Fruit fly (Drosophila melanogaster) Kc167 (cell line): ENCODE results near the gene Tep4.

Experiments used
- Myc ChIP-seq: fragments of >200 bp; optimal IDR thresholded peaks from 2 replicates; lab custom pipeline; 2017; ENCODE audit warnings: missing external identifiers
- Sin3A ChIP-seq: fragments of >200 bp; optimal IDR thresholded peaks from 2 replicates; lab custom pipeline; 2018; ENCODE audit warnings: missing external identifiers
- h ChIP-seq: fragments of >200 bp; optimal IDR thresholded peaks from 3 replicates; lab custom pipeline; 2018; ENCODE audit warnings: missing external identifiers
- insv ChIP-seq: fragments of >200 bp; optimal IDR thresholded peaks from 3 replicates; lab custom pipeline; 2018; ENCODE audit warnings: missing external identifiers
- psq ChIP-seq: fragments of >200 bp; optimal IDR thresholded peaks from 2 replicates; lab custom pipeline; 2017; ENCODE audit warnings: missing external identifiers
- ttk ChIP-seq: sonication (Bioruptor generic); optimal IDR thresholded peaks from 2 replicates; lab custom pipeline; 2017; ENCODE audit warnings: missing external identifiers

The Tep4 gene

DNA sequence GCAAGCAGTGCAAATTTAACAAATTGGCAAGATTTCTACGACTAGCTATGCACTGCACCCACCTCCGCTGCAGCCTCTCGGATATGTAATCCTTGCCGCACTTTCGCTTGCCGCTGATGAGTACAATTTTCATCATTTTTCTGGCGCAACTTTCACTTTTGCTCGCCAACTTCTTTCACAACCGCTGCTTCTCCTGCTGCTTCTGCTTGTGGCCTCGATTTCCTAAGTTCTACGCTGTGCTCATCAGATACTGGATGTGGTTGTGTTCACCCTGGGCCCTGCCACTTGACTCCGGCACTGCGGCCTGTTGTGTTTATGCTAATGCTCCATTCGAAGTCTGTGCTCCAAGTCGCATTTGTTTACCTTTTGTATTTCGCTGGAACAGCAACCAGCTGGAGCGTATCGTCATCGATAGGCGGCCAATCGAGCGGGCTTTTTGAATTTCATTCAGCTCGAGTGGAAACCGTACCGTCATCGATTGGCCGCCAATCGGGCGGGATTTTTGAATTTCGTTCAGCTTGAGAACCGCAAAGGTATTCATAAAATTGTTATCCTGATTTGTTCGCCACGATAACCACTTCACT lies 31.8 kb downstream of the Tep4 start, which contains the start of gene Pmvk:
Gene Pmvk (minus strand): TSS at position 357 of the 584 bp plus-strand sequence.
- no peak for TF ChIP-seq insv (lab: Kevin White, UChicago)
- no peak for TF ChIP-seq h (lab: Kevin White, UChicago)
- no peak for TF ChIP-seq psq
- no peak for TF ChIP-seq ttk (lab: Kevin White, UChicago)
- TF ChIP-seq Sin3A (lab: Kevin White, UChicago) = no peak
- no peak for TF ChIP-seq Myc

DNA sequence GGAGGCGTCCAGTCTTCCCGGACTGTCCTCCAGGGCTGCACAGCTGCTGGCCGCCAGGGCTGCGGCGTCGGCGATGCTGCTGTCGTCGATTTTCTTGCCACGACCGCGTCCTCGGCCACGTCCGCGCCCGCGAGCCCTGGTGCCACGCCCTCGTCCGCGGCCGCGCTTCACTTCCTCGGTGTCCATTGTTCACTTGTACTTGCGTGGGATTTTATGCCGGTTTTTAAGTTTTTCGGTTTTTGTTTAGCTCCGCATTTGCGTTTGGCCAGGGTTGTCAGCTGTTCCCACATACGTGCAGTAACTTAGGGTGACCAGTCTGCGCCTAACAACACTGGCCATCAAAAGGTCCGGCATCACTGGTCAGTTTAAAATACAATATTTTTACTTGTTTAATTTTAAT lies 33.9 kb downstream of the Tep4 start, which contains the start of gene Hakai:
Gene Hakai (minus strand): TSS at position 290 of the 400 bp plus-strand sequence.
- TF ChIP-seq h (lab: Kevin White, UChicago) (no peak), Myc (no peak), ttk (lab: Kevin White, UChicago) (no peak), insv (lab: Kevin White, UChicago) (no peak), psq (no peak), Sin3A (lab: Kevin White, UChicago) (no peak)

DNA sequence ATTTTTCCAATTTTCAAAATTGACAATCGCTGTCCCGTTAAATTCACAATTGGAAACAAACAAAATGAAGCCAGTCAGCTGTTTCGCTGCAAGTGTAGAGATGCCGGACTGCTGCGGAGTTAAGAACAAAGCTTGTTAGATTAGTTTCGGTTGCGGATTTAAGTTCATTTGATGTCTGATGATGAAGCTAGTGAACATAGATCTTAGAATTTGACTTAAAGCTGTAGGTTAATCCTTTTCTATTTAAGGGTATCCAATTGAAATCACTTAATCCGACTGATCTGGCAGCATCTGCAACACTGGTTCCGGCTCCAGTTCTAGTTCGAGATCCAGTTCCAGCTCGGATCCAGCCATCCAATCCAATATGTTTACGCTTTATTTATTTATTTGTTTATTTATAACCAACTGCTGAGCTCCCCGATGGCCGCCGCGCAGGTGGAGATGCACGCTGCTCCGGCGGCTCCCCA lies 35.7 kb downstream of the Tep4 start, which contains the start of the genes PCNA2 and CG10366:
Gene PCNA2 (minus strand): TSS at position 65 of the 467 bp plus-strand sequence.
Gene CG10366 (plus strand): TSS at position 310 of the 467 bp plus-strand sequence.
- TF ChIP-seq insv (lab: Kevin White, UChicago) (no peak), h (lab: Kevin White, UChicago) (no peak), Sin3A (lab: Kevin White, UChicago) (no peak), ttk (lab: Kevin White, UChicago) (no peak), Myc (no peak), psq (no peak)

DNA sequence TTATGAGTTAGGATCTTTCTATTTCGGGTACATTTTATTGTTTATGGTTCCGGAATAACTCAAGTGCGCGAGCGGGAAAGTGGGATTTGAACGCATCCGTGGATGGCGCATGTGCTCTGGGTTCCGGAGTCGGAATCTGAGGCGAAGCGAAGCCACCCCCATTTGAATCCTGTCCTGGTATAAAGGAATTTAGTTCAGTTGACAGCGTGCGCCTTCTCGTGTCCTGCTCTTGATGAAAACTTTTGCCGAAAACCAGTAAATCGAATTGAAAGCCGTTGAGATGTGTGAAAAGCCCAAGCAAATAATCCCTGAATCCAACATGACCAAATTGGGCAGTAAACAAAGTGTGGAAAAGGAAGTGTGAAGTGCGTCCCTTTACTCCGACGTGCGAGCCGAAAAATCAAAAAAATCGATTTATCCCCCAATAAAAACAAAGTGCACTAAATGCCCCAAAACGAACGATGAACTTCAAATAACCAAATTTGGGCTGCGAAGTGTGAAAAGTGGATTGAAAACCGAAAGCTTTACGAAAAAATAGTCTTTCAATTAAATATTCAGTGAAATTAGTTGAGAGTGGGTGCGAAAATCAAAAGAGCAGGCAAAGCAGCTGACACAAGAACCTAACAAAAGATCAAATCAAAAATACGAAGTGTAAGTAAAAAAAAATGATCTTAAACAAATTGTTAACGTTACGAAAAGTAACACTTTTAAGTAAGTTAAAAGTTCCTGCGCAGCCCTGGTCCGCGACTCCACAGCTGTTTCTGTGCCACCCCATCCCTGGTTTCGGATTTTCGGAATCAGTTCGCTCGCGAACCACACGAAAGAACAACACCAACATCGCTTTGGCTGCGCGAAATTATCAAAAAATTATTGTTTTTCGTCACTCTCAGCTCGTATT lies 38.4 kb downstream of the Tep4 start, which contains the start of gene Lar:
Gene Lar (plus strand): TSS at position 188 of the 898 bp plus-strand sequence.
- TF ChIP-seq insv (lab: Kevin White, UChicago) = no peak
- TF ChIP-seq h (lab: Kevin White, UChicago) = no peak
- no peak for TF ChIP-seq psq
- no peak for TF ChIP-seq Sin3A (lab: Kevin White, UChicago)
- TF ChIP-seq ttk (lab: Kevin White, UChicago) = no peak
- TF ChIP-seq Myc = no peak

DNA sequence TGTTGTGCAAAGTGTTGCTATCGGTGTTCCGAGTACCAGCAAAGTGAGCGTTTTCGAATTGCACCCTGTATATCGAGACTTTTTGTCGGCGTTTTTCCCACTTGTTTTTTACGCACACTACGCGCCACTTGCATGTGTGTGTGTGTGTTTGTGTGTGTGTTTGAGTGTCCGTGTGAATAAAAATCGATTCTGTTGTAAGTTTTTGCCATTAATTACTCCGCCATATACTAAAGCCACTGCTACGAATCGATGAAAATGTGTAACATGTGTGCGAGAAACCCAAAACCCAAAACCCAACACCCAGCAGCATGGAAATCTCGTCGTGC lies 39.0 kb downstream of the Tep4 start:
- TF ChIP-seq Myc = no peak
- TF ChIP-seq Sin3A (lab: Kevin White, UChicago) = no peak
- no peak for TF ChIP-seq h (lab: Kevin White, UChicago)
- TF ChIP-seq psq = no peak
- no peak for TF ChIP-seq insv (lab: Kevin White, UChicago)
- no peak for TF ChIP-seq ttk (lab: Kevin White, UChicago)

DNA sequence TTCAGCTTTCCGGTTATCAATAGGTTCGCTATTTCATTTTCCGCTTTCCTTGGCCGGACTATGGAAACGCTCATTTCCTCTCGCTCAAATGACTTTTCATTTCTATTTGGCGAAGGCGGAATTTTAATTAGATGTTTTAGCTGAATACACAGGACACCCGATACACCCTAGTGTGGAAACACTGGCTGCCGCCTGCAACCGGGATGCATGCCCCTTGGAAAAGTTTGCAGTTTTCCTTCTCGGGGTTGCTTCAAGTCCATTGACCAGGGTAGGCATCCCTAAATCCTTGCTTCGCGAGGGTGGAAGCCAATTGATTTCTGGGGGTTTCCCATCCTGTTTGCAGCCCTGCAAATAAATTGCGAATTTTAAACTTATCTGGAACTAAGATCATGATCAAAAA lies 40.6 kb downstream of the Tep4 start:
- TF ChIP-seq h (lab: Kevin White, UChicago) (no peak), Sin3A (lab: Kevin White, UChicago) (no peak), ttk (lab: Kevin White, UChicago) (no peak), insv (lab: Kevin White, UChicago) (no peak), Myc (no peak), psq (no peak)

DNA sequence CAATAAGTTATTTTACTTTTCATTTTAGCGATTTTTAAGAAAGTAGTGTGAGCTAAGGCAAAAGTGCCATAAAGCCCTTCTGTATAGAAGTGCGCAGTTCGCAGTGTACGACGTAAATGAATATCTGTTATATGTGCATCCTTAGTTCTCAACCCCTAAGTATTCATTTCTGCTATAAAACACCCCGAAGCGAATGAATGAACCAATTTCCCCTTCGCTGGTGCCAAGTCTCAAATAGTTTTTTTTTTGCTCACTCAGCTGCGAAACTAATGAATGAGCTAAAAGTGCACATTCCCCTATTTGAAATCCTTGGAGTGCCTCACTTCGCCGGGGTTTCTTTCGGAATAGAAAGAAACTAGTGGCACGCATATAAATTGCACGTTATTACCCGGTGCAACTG lies 42.3 kb downstream of the Tep4 start:
- TF ChIP-seq insv (lab: Kevin White, UChicago) (no peak), ttk (lab: Kevin White, UChicago) (no peak), Myc (no peak), h (lab: Kevin White, UChicago) (no peak), psq (no peak)

DNA sequence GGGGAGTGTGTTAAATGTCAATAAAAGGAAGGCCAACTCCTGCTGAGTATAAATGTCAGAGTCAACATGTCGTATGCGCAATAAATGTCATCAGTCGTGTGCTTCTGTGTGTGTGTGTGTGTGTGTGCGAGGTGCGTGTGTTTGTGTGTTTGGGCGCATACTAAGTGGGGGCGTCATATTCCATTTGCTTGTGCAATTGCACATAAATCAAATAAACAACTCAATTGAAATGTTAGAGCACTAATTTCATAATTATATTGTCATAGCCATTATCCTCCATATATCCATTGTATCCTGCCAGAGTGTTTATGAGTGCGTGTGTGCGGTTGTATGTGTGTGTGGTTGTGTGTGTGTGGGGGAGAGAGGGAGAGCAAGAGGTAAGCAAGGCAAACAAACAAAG lies 45.8 kb downstream of the Tep4 start:
- no peak for TF ChIP-seq Myc
- no peak for TF ChIP-seq psq
- no peak for TF ChIP-seq h (lab: Kevin White, UChicago)
- TF ChIP-seq insv (lab: Kevin White, UChicago) = no peak
- no peak for TF ChIP-seq Sin3A (lab: Kevin White, UChicago)
- TF ChIP-seq ttk (lab: Kevin White, UChicago) = no peak

DNA sequence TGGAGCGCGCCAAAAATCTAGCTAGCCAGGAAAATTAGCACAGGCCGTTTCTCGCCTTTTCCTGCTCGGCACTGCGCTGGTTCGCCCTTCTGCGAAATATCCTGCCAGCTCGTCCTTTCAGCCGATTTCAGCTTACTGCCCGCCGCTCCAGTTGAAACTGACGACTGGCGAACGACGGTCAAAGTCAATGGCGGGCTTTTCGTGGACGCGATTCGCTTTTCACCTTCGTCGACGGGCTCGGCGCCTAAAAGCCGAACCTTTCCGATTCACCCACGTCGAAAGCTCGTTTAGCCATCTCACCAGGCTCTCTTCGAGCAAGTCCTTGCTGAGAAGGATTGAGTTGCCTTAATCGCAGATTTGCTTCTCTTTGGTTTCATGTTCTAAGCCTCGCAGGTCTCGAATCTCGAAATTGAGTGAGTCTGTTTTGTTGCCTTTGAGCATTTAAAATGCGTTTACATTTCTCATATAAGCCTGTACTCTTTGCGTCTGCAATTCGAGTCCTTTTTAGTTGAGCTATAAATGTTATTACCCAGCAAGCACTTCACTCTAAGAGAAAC lies 57.1 kb downstream of the Tep4 start:
- TF ChIP-seq psq (no peak), insv (lab: Kevin White, UChicago) (no peak), Sin3A (lab: Kevin White, UChicago) (no peak), h (lab: Kevin White, UChicago) (no peak), Myc (no peak), ttk (lab: Kevin White, UChicago) (no peak)
